Worm (Caenorhabditis elegans) whole organism, L3 larva: ENCODE measurements around the gene E02C12.10.

Experiments
- R02D3.7 ChIP-seq: fragments of 150-350 bp; optimal IDR thresholded peaks from 2 replicates; lab custom pipeline; 2014; ENCODE audit warnings: missing biosample characterization, missing genetic modification characterization
- aly-2 ChIP-seq: fragments of 150-350 bp; optimal IDR thresholded peaks from 2 replicates; lab custom pipeline; 2014; ENCODE audit warnings: missing biosample characterization, missing genetic modification characterization
- ceh-28 ChIP-seq: fragments of 150-350 bp; optimal IDR thresholded peaks from 2 replicates; lab custom pipeline; 2014; ENCODE audit warnings: missing biosample characterization, missing genetic modification reagents, missing genetic modification characterization
- elt-1 ChIP-seq: fragments of 150-350 bp; optimal IDR thresholded peaks from 2 replicates; lab custom pipeline; 2014; ENCODE audit warnings: missing biosample characterization, missing genetic modification characterization
- elt-2 ChIP-seq: sonication (generic microtip); optimal IDR thresholded peaks from 2 replicates; lab custom pipeline; 2016; ENCODE audit warnings: missing genetic modification reagents, mild to moderate bottlenecking, missing genetic modification characterization, missing compliant biosample characterization
- eor-1 ChIP-seq, 2 experiments: fragments of 150-350 bp; optimal IDR thresholded peaks; 2 replicates each; lab custom pipeline; 2014 to 2018; ENCODE audit warnings: missing biosample characterization in 2 of 2, missing genetic modification characterization in 2 of 2
- nfya-1 ChIP-seq: sonication (generic microtip); optimal IDR thresholded peaks from 2 replicates; lab custom pipeline; 2017; ENCODE audit warnings: missing genetic modification characterization, mild to moderate bottlenecking, missing compliant biosample characterization, antibody characterized with exemption, moderate library complexity; ENCODE audit not compliant: insufficient read depth
- nhr-23 ChIP-seq: fragments of 150-350 bp; optimal IDR thresholded peaks from 2 replicates; lab custom pipeline; 2014; ENCODE audit warnings: missing biosample characterization, missing genetic modification reagents, missing genetic modification characterization
- nhr-237 ChIP-seq: fragments of 150-350 bp; optimal IDR thresholded peaks from 2 replicates; lab custom pipeline; 2014; ENCODE audit warnings: missing biosample characterization, missing genetic modification characterization
- nhr-25 ChIP-seq: sonication (generic microtip); optimal IDR thresholded peaks from 2 replicates; lab custom pipeline; 2017; ENCODE audit warnings: missing biosample characterization, missing genetic modification characterization
- nhr-43 ChIP-seq: sonication (generic microtip); optimal IDR thresholded peaks from 2 replicates; lab custom pipeline; 2016; ENCODE audit warnings: mild to moderate bottlenecking, missing genetic modification characterization, missing compliant biosample characterization; ENCODE audit not compliant: poor library complexity, severe bottlenecking
- pha-4 ChIP-seq: fragments of 150-350 bp; optimal IDR thresholded peaks from 2 replicates; lab custom pipeline; 2014; ENCODE audit warnings: missing biosample characterization, missing genetic modification reagents, missing genetic modification characterization
- tbx-2 ChIP-seq: sonication (generic microtip); optimal IDR thresholded peaks from 2 replicates; lab custom pipeline; 2016; ENCODE audit warnings: mild to moderate bottlenecking, missing genetic modification characterization, missing compliant biosample characterization

E02C12.10 gene

DNA sequence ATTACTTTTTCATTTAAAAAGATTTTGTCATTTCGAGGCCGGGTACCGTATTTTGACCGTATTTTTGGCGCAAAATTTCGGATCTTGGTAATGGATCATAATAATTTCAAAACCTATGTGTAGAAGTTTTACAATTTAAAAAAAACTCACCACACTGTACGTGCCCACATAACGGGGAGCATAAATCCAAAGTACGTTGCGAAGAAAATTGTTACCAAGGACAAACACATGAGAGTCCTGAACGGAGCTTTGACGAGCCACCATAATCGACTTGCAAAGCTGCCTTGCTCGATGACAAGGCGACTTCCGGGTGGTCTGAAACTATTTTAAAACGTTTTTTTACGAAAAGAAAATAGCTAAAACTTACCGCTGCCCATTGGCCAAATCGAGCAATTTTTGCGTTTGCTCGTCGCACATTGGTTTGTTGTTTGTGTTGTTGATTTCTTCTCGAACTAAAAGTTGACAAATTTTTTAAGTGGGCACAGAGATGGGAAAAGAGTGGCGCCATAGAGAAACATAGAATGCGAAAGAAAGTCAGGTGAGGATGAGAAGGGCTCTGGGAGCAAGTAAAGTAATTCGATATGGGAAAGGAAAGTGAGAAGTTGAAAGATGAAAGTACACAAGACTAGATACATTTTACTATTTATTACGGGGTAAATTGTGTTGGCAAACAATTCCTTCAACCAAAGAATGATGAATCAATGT is 45.4 kb downstream of the E02C12.10 start:
- TF ChIP-seq tbx-2 (no peak), pha-4 (tag; lab: Kevin White, UChicago) (peak; percentile 70), nhr-23 (tag; lab: Kevin White, UChicago) (no peak), R02D3.7 (no peak), nfya-1 (tag; lab: Kevin White, UChicago) (peak; percentile 3), nhr-237 (tag; lab: Kevin White, UChicago) (no peak)

- TF ChIP-seq pha-4 (tag; lab: Kevin White, UChicago) (peak; percentile 20), elt-1 (tag; lab: Kevin White, UChicago) (no peak), tbx-2 (no peak), elt-2 (peak; percentile 17), aly-2 (no peak)
Measured at ce11 chrV:9329245-9329979, 48.8 kb downstream of the E02C12.10 start.

- TF ChIP-seq eor-1 (tag; optimal IDR thresholded peaks at IDR 0.05; lab: Kevin White, UChicago) (no peak), elt-2 (peak; percentile 19), nfya-1 (tag; lab: Kevin White, UChicago) (no peak)
- TF ChIP-seq, all 47 proteins: peak for 1
Measured at ce11 chrV:9328670-9329069, 49.5 kb downstream of the E02C12.10 start, which contains the start of gene K07B1.4. TSS of gene K07B1.4 (plus strand) at chrV:9328970.

ce11 chrV:9327691-9328090 is 50.5 kb downstream of the E02C12.10 start:
- TF ChIP-seq nhr-43 (tag; lab: Kevin White, UChicago) (peak; percentile 53), nhr-23 (tag; lab: Kevin White, UChicago) (peak; percentile 87), elt-2 (peak; percentile 72), ceh-28 (tag; lab: Kevin White, UChicago) (no peak), nhr-25 (tag; lab: Kevin White, UChicago) (peak; percentile 49)

ce11 chrV:9326903-9327302 is 51.3 kb downstream of the E02C12.10 start:
- TF ChIP-seq nhr-43 (tag; lab: Kevin White, UChicago) (no peak), eor-1 (tag; optimal IDR thresholded peaks at IDR 0.05; lab: Kevin White, UChicago) (no peak)
